Worm (Caenorhabditis elegans): Measurements from ENCODE around the gene dpy-27.

ce11 chrIII:3798416-3798815, 21.1 kb downstream of the dpy-27 start:
- TF ChIP-seq nfya-1 (tag; optimal IDR thresholded peaks at IDR 0.05; ENCODE audit: borderline replicate concordance, insufficient read depth) = no peak
- TF ChIP-seq ceh-58 (GFP tag; IDR thresholded peaks at IDR 0.05) = no peak
